Fruit fly (Drosophila melanogaster) S2 (cell line): ENCODE results near the gene CG4586.

ENCODE experiments used
- CG8478 ChIP-seq: fragments of >200 bp; optimal IDR thresholded peaks from 2 replicates; lab custom pipeline; 2018
- CTCF ChIP-seq, 2 experiments: fragments of >200 bp; optimal IDR thresholded peaks; 2 replicates each; lab custom pipeline; 2018

- TF ChIP-seq CG8478, result no peak
- no peak for TF ChIP-seq CTCF (optimal IDR thresholded peaks at IDR 0.05; lab: Kevin White, UChicago)
Measured at dm6 chrX:6993753-6994152, 24.0 kb downstream of the CG4586 start.
